Fruit fly (Drosophila melanogaster) whole organism, embryonic: Measurements from ENCODE around the gene Torsin.

Experiments
- B-H1 ChIP-seq: fragments of 200-800 bp; sonication (Bioruptor generic); IDR thresholded peaks from 3 replicates; pipeline ENCODE4 v1.3.6; 2022; ENCODE audit warnings: missing biosample characterization, missing genetic modification characterization
- Bteb2 ChIP-seq: fragments of 200-800 bp; sonication (Bioruptor generic); optimal IDR thresholded peaks from 2 replicates; lab custom pipeline; 2016; ENCODE audit warnings: missing biosample characterization, missing genetic modification characterization
- CG10274 ChIP-seq: fragments of 200-800 bp; sonication (Bioruptor generic); optimal IDR thresholded peaks from 3 replicates; lab custom pipeline; 2017; ENCODE audit warnings: missing biosample characterization, mild to moderate bottlenecking, missing genetic modification characterization
- CG10654 ChIP-seq: fragments of 200-800 bp; sonication (Bioruptor generic); optimal IDR thresholded peaks from 2 replicates; lab custom pipeline; 2016; ENCODE audit warnings: missing biosample characterization, missing genetic modification characterization
- CG13123 ChIP-seq: fragments of 200-800 bp; sonication (Bioruptor generic); optimal IDR thresholded peaks from 2 replicates; lab custom pipeline; 2016; ENCODE audit warnings: missing biosample characterization, missing genetic modification characterization
- CG4360 ChIP-seq: fragments of 200-800 bp; sonication (Bioruptor generic); IDR thresholded peaks from 2 replicates; pipeline ENCODE4 v1.3.6; 2022; ENCODE audit warnings: missing biosample characterization, missing genetic modification characterization
- Ets65A ChIP-seq: fragments of 200-800 bp; sonication (Bioruptor generic); peaks from one replicate; lab custom pipeline; 2016; ENCODE audit warnings: missing biosample characterization, missing genetic modification characterization
- HmgZ ChIP-seq: fragments of 200-800 bp; sonication (Bioruptor generic); optimal IDR thresholded peaks from 2 replicates; lab custom pipeline; 2018; ENCODE audit warnings: missing biosample characterization, mild to moderate bottlenecking, missing genetic modification characterization
- psq ChIP-seq: fragments of 200-800 bp; sonication (Bioruptor generic); optimal IDR thresholded peaks from 2 replicates; lab custom pipeline; 2017; ENCODE audit warnings: missing biosample characterization, missing genetic modification characterization
- rib ChIP-seq: fragments of 200-800 bp; sonication (Bioruptor generic); IDR thresholded peaks from 2 replicates; pipeline ENCODE4 v1.3.6; 2022; ENCODE audit warnings: missing biosample characterization, missing genetic modification characterization
- tup ChIP-seq: fragments of 200-800 bp; sonication (Bioruptor generic); optimal IDR thresholded peaks from 2 replicates; lab custom pipeline; 2016; ENCODE audit warnings: missing biosample characterization, mild to moderate bottlenecking, missing genetic modification characterization, moderate library complexity
- tx ChIP-seq: fragments of 200-800 bp; sonication (Bioruptor generic); optimal IDR thresholded peaks from 2 replicates; lab custom pipeline; 2016; ENCODE audit warnings: missing biosample characterization, missing genetic modification characterization
- vvl ChIP-seq: fragments of 200-800 bp; sonication (Bioruptor generic); IDR thresholded peaks from 2 replicates; pipeline ENCODE4 v1.3.6; 2022; ENCODE audit warnings: missing biosample characterization, missing genetic modification characterization

- no peak for TF ChIP-seq Bteb2 (GFP tag; lab: Kevin White, UChicago)
- no peak for TF ChIP-seq rib (GFP tag; lab: Robert Waterston, UW)
- no peak for TF ChIP-seq psq (GFP tag; lab: Kevin White, UChicago)
- TF ChIP-seq CG4360 (GFP tag; lab: Robert Waterston, UW) = peak; percentile 57
- no peak for TF ChIP-seq tx (GFP tag; lab: Kevin White, UChicago)
- TF ChIP-seq CG10274 = no peak
- TF ChIP-seq Ets65A (GFP tag; lab: Kevin White, UChicago) = no peak
- no peak for TF ChIP-seq CG10654
- TF ChIP-seq tup = no peak
- no peak for TF ChIP-seq vvl (GFP tag; lab: Robert Waterston, UW)
- no peak for TF ChIP-seq HmgZ (tag; lab: Kevin White, UChicago)
- TF ChIP-seq CG13123 (GFP tag; lab: Kevin White, UChicago) = no peak
- no peak for TF ChIP-seq B-H1 (GFP tag; lab: Robert Waterston, UW)
Measured at dm6 chrX:4690767-4691166, 40.9 kb upstream of the Torsin start.
